Worm (Caenorhabditis elegans) whole organism, young adult: ENCODE results near the gene ZK856.6.

Experiments used
- B0035.1 ChIP-seq: sonication (generic microtip); optimal IDR thresholded peaks from 2 replicates; lab custom pipeline; 2016; ENCODE audit warnings: missing genetic modification characterization, mild to moderate bottlenecking, missing compliant biosample characterization, missing genotype, missing genetic modification reagents
- C17E4.6 ChIP-seq: fragments of 200-800 bp; sonication (Bioruptor generic); IDR thresholded peaks from 2 replicates; pipeline ENCODE4 v1.3.6; 2022; ENCODE audit warnings: missing genetic modification reagents, missing genetic modification characterization, missing compliant biosample characterization
- F22D6.2 ChIP-seq: sonication (generic microtip); optimal IDR thresholded peaks from 2 replicates; lab custom pipeline; 2016; ENCODE audit warnings: mild to moderate bottlenecking, missing genetic modification characterization, missing compliant biosample characterization
- F23B12.7 ChIP-seq: sonication (generic microtip); optimal IDR thresholded peaks from 2 replicates; lab custom pipeline; 2017; ENCODE audit warnings: missing genetic modification characterization, mild to moderate bottlenecking, missing compliant biosample characterization, antibody characterized with exemption, moderate library complexity; ENCODE audit not compliant: insufficient read depth
- F33H1.4 ChIP-seq: fragments of 200-800 bp; sonication (Bioruptor generic); IDR thresholded peaks from 2 replicates; pipeline ENCODE4 v1.3.6; 2022; ENCODE audit warnings: missing genetic modification reagents, missing genetic modification characterization, missing compliant biosample characterization
- F57C9.4 ChIP-seq: sonication (generic microtip); optimal IDR thresholded peaks from 2 replicates; lab custom pipeline; 2017; ENCODE audit warnings: mild to moderate bottlenecking, missing genetic modification characterization, missing compliant biosample characterization
- T07F8.4 ChIP-seq: sonication (generic microtip); optimal IDR thresholded peaks from 2 replicates; lab custom pipeline; 2016; ENCODE audit warnings: mild to moderate bottlenecking, missing genetic modification characterization, moderate library complexity, missing compliant biosample characterization
- T26A5.8 ChIP-seq: sonication (generic microtip); optimal IDR thresholded peaks from 2 replicates; lab custom pipeline; 2016; ENCODE audit warnings: missing genetic modification characterization, missing compliant biosample characterization
- Y56A3A.18 ChIP-seq: fragments of 200-800 bp; sonication (Bioruptor generic); IDR thresholded peaks from 2 replicates; pipeline ENCODE4 v1.3.6; 2022; ENCODE audit warnings: missing genetic modification reagents, missing genetic modification characterization, missing compliant biosample characterization
- ZK185.1 ChIP-seq: sonication (generic microtip); optimal IDR thresholded peaks from 2 replicates; lab custom pipeline; 2016; ENCODE audit warnings: mild to moderate bottlenecking, missing genetic modification characterization, missing compliant biosample characterization; ENCODE audit not compliant: poor library complexity, severe bottlenecking
- aptf-3 ChIP-seq: fragments of 200-800 bp; sonication (Bioruptor generic); IDR thresholded peaks from 2 replicates; pipeline ENCODE4 v1.3.6; 2022; ENCODE audit warnings: missing genetic modification characterization, missing compliant biosample characterization
- athp-1 ChIP-seq: sonication (generic microtip); optimal IDR thresholded peaks from 2 replicates; lab custom pipeline; 2017; ENCODE audit warnings: mild to moderate bottlenecking, missing genetic modification characterization, missing compliant biosample characterization
- ceh-40 ChIP-seq: fragments of 200-800 bp; sonication (Bioruptor generic); IDR thresholded peaks from 2 replicates; pipeline ENCODE4 v1.3.6; 2022; ENCODE audit warnings: missing genetic modification characterization, missing compliant biosample characterization
- ceh-79 ChIP-seq: sonication (generic microtip); optimal IDR thresholded peaks from 2 replicates; lab custom pipeline; 2017; ENCODE audit warnings: mild to moderate bottlenecking, missing genetic modification characterization, missing compliant biosample characterization
- dox-1 ChIP-seq: fragments of 200-800 bp; sonication (Bioruptor generic); IDR thresholded peaks from 2 replicates; pipeline ENCODE4 v1.3.6; 2022; ENCODE audit warnings: missing genetic modification reagents, missing genetic modification characterization, missing compliant biosample characterization
- dpl-1 ChIP-seq: fragments of 150-350 bp; optimal IDR thresholded peaks from 2 replicates; lab custom pipeline; 2014; ENCODE audit warnings: missing biosample characterization, missing genetic modification reagents, missing genetic modification characterization
- efl-1 ChIP-seq: fragments of 150-350 bp; optimal IDR thresholded peaks from 2 replicates; lab custom pipeline; 2014; ENCODE audit warnings: missing biosample characterization, missing genetic modification reagents, missing genetic modification characterization
- egl-44 ChIP-seq: fragments of 200-800 bp; sonication (Bioruptor generic); IDR thresholded peaks from 2 replicates; pipeline ENCODE4 v1.3.6; 2022; ENCODE audit warnings: missing genetic modification reagents, missing genetic modification characterization, missing compliant biosample characterization
- egrh-3 ChIP-seq: fragments of 200-800 bp; sonication (Bioruptor generic); IDR thresholded peaks from 2 replicates; pipeline ENCODE4 v1.3.6; 2022; ENCODE audit warnings: missing genetic modification reagents, missing genetic modification characterization, missing compliant biosample characterization
- hmg-1.2 ChIP-seq: fragments of 200-800 bp; sonication (Bioruptor generic); IDR thresholded peaks from 2 replicates; pipeline ENCODE4 v1.3.6; 2022; ENCODE audit warnings: missing genetic modification reagents, missing genetic modification characterization, missing compliant biosample characterization
- hrde-1 ChIP-seq: sonication (generic microtip); optimal IDR thresholded peaks from 2 replicates; lab custom pipeline; 2016; ENCODE audit warnings: missing genetic modification characterization, mild to moderate bottlenecking, missing compliant biosample characterization, moderate library complexity, missing genotype, missing genetic modification reagents, borderline replicate concordance
- let-526 ChIP-seq: fragments of 200-800 bp; sonication (Bioruptor generic); IDR thresholded peaks from 2 replicates; pipeline ENCODE4 v1.3.6; 2022; ENCODE audit warnings: missing genetic modification reagents, missing genetic modification characterization, missing compliant biosample characterization
- lin-26 ChIP-seq: fragments of 200-800 bp; sonication (Bioruptor generic); IDR thresholded peaks from 2 replicates; pipeline ENCODE4 v1.3.6; 2022; ENCODE audit warnings: missing genetic modification reagents, missing genetic modification characterization, missing compliant biosample characterization
- lir-1 ChIP-seq: fragments of 200-800 bp; sonication (Bioruptor generic); conservative IDR thresholded peaks from 2 replicates; pipeline ENCODE4 v1.3.6; 2022; ENCODE audit warnings: missing genetic modification reagents, missing genetic modification characterization, missing compliant biosample characterization
- lsy-27 ChIP-seq: sonication (generic microtip); optimal IDR thresholded peaks from 2 replicates; lab custom pipeline; 2017; ENCODE audit warnings: missing genetic modification characterization, mild to moderate bottlenecking, missing compliant biosample characterization, antibody characterized with exemption, missing genotype, borderline replicate concordance; ENCODE audit not compliant: insufficient read depth
- mcd-1 ChIP-seq: fragments of 200-800 bp; sonication (Bioruptor generic); IDR thresholded peaks from 2 replicates; pipeline ENCODE4 v1.3.6; 2022; ENCODE audit warnings: missing genetic modification reagents, missing genetic modification characterization, missing compliant biosample characterization
- mes-4 ChIP-seq: sonication (generic microtip); optimal IDR thresholded peaks from 2 replicates; lab custom pipeline; 2016; ENCODE audit warnings: missing genotype, missing genetic modification characterization, missing compliant biosample characterization
- nfya-2 ChIP-seq: fragments of 200-800 bp; sonication (Bioruptor generic); IDR thresholded peaks from 2 replicates; pipeline ENCODE4 v1.3.6; 2022; ENCODE audit warnings: missing genetic modification reagents, missing genetic modification characterization, missing compliant biosample characterization
- nhr-120 ChIP-seq: fragments of 200-800 bp; sonication (Bioruptor generic); IDR thresholded peaks from 2 replicates; pipeline ENCODE4 v1.3.6; 2022; ENCODE audit warnings: missing genetic modification characterization, missing compliant biosample characterization
- nhr-179 ChIP-seq: sonication (generic microtip); optimal IDR thresholded peaks from 2 replicates; lab custom pipeline; 2016; ENCODE audit warnings: mild to moderate bottlenecking, missing genetic modification characterization, missing compliant biosample characterization
- rec-8 ChIP-seq, 2 experiments: sonication (generic microtip); optimal IDR thresholded peaks; 2 replicates each; lab custom pipeline; 2016; ENCODE audit warnings: mild to moderate bottlenecking in 2 of 2, missing genetic modification characterization in 2 of 2, missing genetic modification reagents in 2 of 2, missing genotype in 2 of 2, missing biosample characterization in 1 of 2, missing compliant biosample characterization in 1 of 2, moderate library complexity in 1 of 2
- snpc-1.1 ChIP-seq: sonication (generic microtip); optimal IDR thresholded peaks from 2 replicates; lab custom pipeline; 2017; ENCODE audit warnings: missing genetic modification characterization, mild to moderate bottlenecking, missing compliant biosample characterization, antibody characterized with exemption, moderate library complexity, missing genotype, missing genetic modification reagents; ENCODE audit not compliant: insufficient read depth
- snpc-4 ChIP-seq, 5 experiments: fragments of 150-350 bp in 1 of 5; sonication (generic microtip) in 4 of 5; optimal IDR thresholded peaks; 2 replicates each; lab custom pipeline; 2014 to 2018; ENCODE audit warnings: missing genetic modification characterization in 5 of 5, missing biosample characterization in 3 of 5, antibody characterized with exemption in 2 of 5, mild to moderate bottlenecking in 2 of 5, missing compliant biosample characterization in 2 of 5, missing genotype in 2 of 5, moderate library complexity in 2 of 5, missing genetic modification reagents in 1 of 5
- sptf-2 ChIP-seq: fragments of 200-800 bp; sonication (Bioruptor generic); optimal IDR thresholded peaks from 2 replicates; lab custom pipeline; 2018; ENCODE audit warnings: mild to moderate bottlenecking, missing genetic modification characterization, missing compliant biosample characterization
- unc-62 ChIP-seq: fragments of 150-350 bp; optimal IDR thresholded peaks from 2 replicates; lab custom pipeline; 2014; ENCODE audit warnings: missing biosample characterization, missing genetic modification reagents, missing genetic modification characterization

ZK856.6 gene

ce11 chrV:10238665-10239064 is 40.2 kb downstream of the ZK856.6 start, which contains the start of gene fubl-1 (continued):
- TF ChIP-seq lsy-27 (no peak), hmg-1.2 (peak; percentile 29; the same call in 1 of the 2 replicates)

DNA sequence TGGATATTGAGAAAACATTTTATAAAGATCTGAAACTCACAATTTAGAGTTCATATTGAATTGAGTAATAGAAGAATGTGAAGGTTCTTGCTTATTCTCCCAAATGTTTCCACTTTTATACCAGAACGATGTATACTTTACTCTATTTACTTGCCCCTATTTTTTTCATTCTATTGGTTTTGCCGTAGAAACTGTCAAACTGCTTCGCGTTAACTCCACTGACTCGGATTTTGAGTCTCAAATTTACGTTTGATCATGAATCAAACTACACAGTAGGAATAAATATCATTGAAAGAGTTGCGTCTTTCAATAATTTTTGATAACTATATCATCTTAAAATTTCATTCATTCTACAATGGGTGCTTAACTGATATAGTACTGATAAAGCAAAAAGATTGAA is 41.4 kb downstream of the ZK856.6 start, which contains the start of gene fipr-8:
Gene fipr-8 (minus strand): TSS at position 101 of the 400 bp plus-strand sequence.
- TF ChIP-seq F22D6.2 (no peak), efl-1 (no peak), Y56A3A.18 (no peak), nhr-179 (tag; lab: Kevin White, UChicago) (no peak), lir-1 (GFP tag; lab: Robert Waterston, UW) (no peak), T07F8.4 (no peak), lin-26 (GFP tag; lab: Robert Waterston, UW) (no peak), F57C9.4 (tag; lab: Kevin White, UChicago) (no peak), snpc-4 (GFP tag; optimal IDR thresholded peaks at IDR 0.05; lab: Kevin White, UChicago) (no peak), snpc-4 (tag; optimal IDR thresholded peaks at IDR 0.05; lab: Kevin White, UChicago) (no peak), T26A5.8 (no peak), athp-1 (no peak), unc-62 (no peak), hrde-1 (no peak), nhr-120 (GFP tag; lab: Robert Waterston, UW) (no peak), C17E4.6 (GFP tag; lab: Robert Waterston, UW) (no peak), let-526 (GFP tag; lab: Robert Waterston, UW) (no peak), snpc-1.1 (tag; lab: Kevin White, UChicago) (no peak)

- TF ChIP-seq nfya-2 (GFP tag; lab: Robert Waterston, UW) (no peak), nhr-120 (GFP tag; lab: Robert Waterston, UW) (no peak), ZK185.1 (tag; lab: Kevin White, UChicago) (no peak), dpl-1 (GFP tag; lab: Kevin White, UChicago) (no peak), F33H1.4 (GFP tag; lab: Robert Waterston, UW) (no peak), egrh-3 (GFP tag; lab: Robert Waterston, UW) (no peak), dox-1 (GFP tag; lab: Robert Waterston, UW) (no peak), ceh-40 (GFP tag; lab: Robert Waterston, UW) (no peak), aptf-3 (GFP tag; lab: Robert Waterston, UW) (no peak), rec-8 (tag; optimal IDR thresholded peaks at IDR 0.05; lab: Kevin White, UChicago) (no peak), ceh-79 (tag; lab: Kevin White, UChicago) (no peak), mcd-1 (GFP tag; lab: Robert Waterston, UW) (no peak), egl-44 (GFP tag; lab: Robert Waterston, UW) (no peak), lin-26 (GFP tag; lab: Robert Waterston, UW) (no peak)
Observed at ce11 chrV:10241121-10241803, 42.8 kb downstream of the ZK856.6 start, which contains the start of the genes C12D8.21 and col-148. Gene C12D8.21, minus strand, starts transcription at chrV:10241188. Gene col-148, plus strand, starts transcription at chrV:10241753.

ce11 chrV:10243105-10243504 is 44.6 kb downstream of the ZK856.6 start, which contains the start of gene C12D8.9:
Gene C12D8.9, minus strand, starts transcription at chrV:10243205.
- TF ChIP-seq nhr-120 (GFP tag; lab: Robert Waterston, UW) (no peak), mes-4 (tag; lab: Kevin White, UChicago) (no peak), B0035.1 (tag; lab: Kevin White, UChicago) (no peak), F33H1.4 (GFP tag; lab: Robert Waterston, UW) (no peak), sptf-2 (GFP tag; lab: Kevin White, UChicago) (no peak), lsy-27 (no peak), F23B12.7 (tag; lab: Kevin White, UChicago) (no peak), lin-26 (GFP tag; lab: Robert Waterston, UW) (no peak), dpl-1 (GFP tag; lab: Kevin White, UChicago) (no peak), C17E4.6 (GFP tag; lab: Robert Waterston, UW) (no peak)
